Fruit fly (Drosophila melanogaster) whole organism, embryonic: ENCODE results near the gene CG12016.

Source experiments
- Asciz ChIP-seq: fragments of 200-800 bp; sonication (Bioruptor generic); optimal IDR thresholded peaks from 2 replicates; lab custom pipeline; 2017; ENCODE audit warnings: missing biosample characterization, mild to moderate bottlenecking, missing genetic modification characterization, missing genetic modification reagents
- CG10147 ChIP-seq: fragments of 200-800 bp; sonication (Bioruptor generic); optimal IDR thresholded peaks from 2 replicates; lab custom pipeline; 2019; ENCODE audit warnings: missing biosample characterization, mild to moderate bottlenecking, missing genetic modification characterization, moderate library complexity
- CG10654 ChIP-seq: fragments of 200-800 bp; sonication (Bioruptor generic); optimal IDR thresholded peaks from 2 replicates; lab custom pipeline; 2016; ENCODE audit warnings: missing biosample characterization, missing genetic modification characterization
- CG12071 ChIP-seq: fragments of 200-800 bp; sonication (Bioruptor generic); optimal IDR thresholded peaks from 3 replicates; lab custom pipeline; 2018; ENCODE audit warnings: missing biosample characterization, mild to moderate bottlenecking, missing genetic modification characterization
- CG13123 ChIP-seq: fragments of 200-800 bp; sonication (Bioruptor generic); optimal IDR thresholded peaks from 2 replicates; lab custom pipeline; 2016; ENCODE audit warnings: missing biosample characterization, missing genetic modification characterization
- CG14860 ChIP-seq: fragments of 200-800 bp; sonication (Bioruptor generic); IDR thresholded peaks from 3 replicates; pipeline ENCODE4 v1.3.6; 2022; ENCODE audit warnings: missing biosample characterization, missing genetic modification characterization; ENCODE audit not compliant: partially characterized antibody
- CG15073 ChIP-seq: fragments of 200-800 bp; sonication (Bioruptor generic); optimal IDR thresholded peaks from 2 replicates; lab custom pipeline; 2016; ENCODE audit warnings: missing biosample characterization, missing genetic modification characterization
- CG17829 ChIP-seq: fragments of 200-800 bp; optimal IDR thresholded peaks from 2 replicates; lab custom pipeline; 2019; ENCODE audit warnings: missing biosample characterization, mild to moderate bottlenecking, missing genetic modification characterization, moderate library complexity
- CG2199 ChIP-seq: fragments of 200-800 bp; sonication (Bioruptor generic); IDR thresholded peaks from 3 replicates; pipeline ENCODE4 v1.3.6; 2022; ENCODE audit warnings: missing biosample characterization, missing genetic modification characterization
- CG2712 ChIP-seq: fragments of 200-800 bp; optimal IDR thresholded peaks from 3 replicates; lab custom pipeline; 2019; ENCODE audit warnings: missing biosample characterization, mild to moderate bottlenecking, missing genetic modification characterization, moderate library complexity
- CG32532 ChIP-seq: fragments of 200-800 bp; sonication (Bioruptor generic); IDR thresholded peaks from 2 replicates; pipeline ENCODE4 v1.3.6; 2022; ENCODE audit warnings: missing biosample characterization, missing genetic modification characterization
- CG5180 ChIP-seq: fragments of 200-800 bp; sonication (Bioruptor generic); optimal IDR thresholded peaks from 3 replicates; lab custom pipeline; 2017; ENCODE audit warnings: missing biosample characterization, missing genetic modification characterization, mild to moderate bottlenecking, moderate library complexity, missing genetic modification reagents
- CG6683 ChIP-seq: fragments of 200-800 bp; sonication (Bioruptor generic); optimal IDR thresholded peaks from 2 replicates; lab custom pipeline; 2017; ENCODE audit warnings: missing biosample characterization, mild to moderate bottlenecking, missing genetic modification characterization, missing genetic modification reagents
- CG8281 ChIP-seq: fragments of 200-800 bp; sonication (Bioruptor generic); optimal IDR thresholded peaks from 2 replicates; lab custom pipeline; 2018; ENCODE audit warnings: missing biosample characterization, mild to moderate bottlenecking, missing genetic modification characterization, moderate library complexity
- CG8478 ChIP-seq: fragments of >200 bp; optimal IDR thresholded peaks from 2 replicates; lab custom pipeline; 2018
- CG9727 ChIP-seq: fragments of 200-800 bp; sonication (Bioruptor generic); optimal IDR thresholded peaks from 3 replicates; lab custom pipeline; 2017; ENCODE audit warnings: missing biosample characterization, mild to moderate bottlenecking, missing genetic modification characterization
- Dbx ChIP-seq: fragments of 200-800 bp; sonication (Bioruptor generic); IDR thresholded peaks from 3 replicates; pipeline ENCODE4 v1.3.6; 2022; ENCODE audit warnings: missing biosample characterization, missing genetic modification characterization
- Eip74EF ChIP-seq, 2 experiments: fragments of 200-800 bp in 1 of 2; fragments of >200 bp in 1 of 2; sonication (Bioruptor generic) in 1 of 2; optimal IDR thresholded peaks; 2 replicates each; lab custom pipeline; 2017 to 2019; ENCODE audit warnings: missing biosample characterization in 2 of 2, missing genetic modification characterization in 2 of 2, mild to moderate bottlenecking in 1 of 2, moderate library complexity in 1 of 2
- Ets97D ChIP-seq: fragments of 200-800 bp; sonication (Bioruptor generic); optimal IDR thresholded peaks from 3 replicates; lab custom pipeline; 2016; ENCODE audit warnings: missing biosample characterization, missing genetic modification characterization
- Hr39 ChIP-seq: fragments of >200 bp; optimal IDR thresholded peaks from 2 replicates; lab custom pipeline; 2017
- Jarid2 ChIP-seq: fragments of 200-800 bp; sonication (Bioruptor generic); optimal IDR thresholded peaks from 3 replicates; lab custom pipeline; 2017; ENCODE audit warnings: mild to moderate bottlenecking, missing biosample characterization, missing genetic modification reagents, missing genetic modification characterization
- Neu2 ChIP-seq: fragments of 200-800 bp; sonication (Bioruptor generic); optimal IDR thresholded peaks from 3 replicates; lab custom pipeline; 2016; ENCODE audit warnings: missing biosample characterization, missing genetic modification characterization, borderline replicate concordance
- Ptx1 ChIP-seq: fragments of 200-800 bp; sonication (Bioruptor generic); IDR thresholded peaks from 2 replicates; pipeline ENCODE4 v1.3.6; 2022; ENCODE audit warnings: missing biosample characterization, missing genetic modification characterization
- Rfx ChIP-seq: fragments of 200-800 bp; sonication (Bioruptor generic); IDR thresholded peaks from 2 replicates; pipeline ENCODE4 v1.3.6; 2022; ENCODE audit warnings: missing biosample characterization, missing genetic modification characterization
- Side ChIP-seq: fragments of 200-800 bp; sonication (Bioruptor generic); optimal IDR thresholded peaks from 2 replicates; lab custom pipeline; 2016; ENCODE audit warnings: missing biosample characterization, missing genetic modification characterization
- Six4 ChIP-seq: fragments of 200-800 bp; sonication (Bioruptor generic); optimal IDR thresholded peaks from 2 replicates; lab custom pipeline; 2016; ENCODE audit warnings: missing biosample characterization, missing genetic modification characterization
- Spps ChIP-seq: fragments of 200-800 bp; sonication (Bioruptor generic); optimal IDR thresholded peaks from 2 replicates; lab custom pipeline; 2018; ENCODE audit warnings: missing biosample characterization, mild to moderate bottlenecking, missing genetic modification characterization
- Sry-β ChIP-seq: fragments of 200-800 bp; sonication (Bioruptor generic); optimal IDR thresholded peaks from 2 replicates; lab custom pipeline; 2018; ENCODE audit warnings: missing biosample characterization, mild to moderate bottlenecking, missing genetic modification characterization, moderate library complexity
- Stat92E ChIP-seq, 3 experiments: fragments of >200 bp in 2 of 3; fragments of 200-800 bp in 1 of 3; sonication (Bioruptor generic) in 1 of 3; optimal IDR thresholded peaks; 2 replicates each; lab custom pipeline; 2017 to 2019; ENCODE audit warnings: missing biosample characterization in 3 of 3, missing genetic modification characterization in 3 of 3, mild to moderate bottlenecking in 1 of 3, moderate library complexity in 1 of 3
- Taf1 ChIP-seq: fragments of 200-800 bp; sonication (Bioruptor generic); IDR thresholded peaks from 2 replicates; pipeline ENCODE4 v1.3.6; 2022; ENCODE audit warnings: missing biosample characterization, missing genetic modification characterization
- Xbp1 ChIP-seq: fragments of 200-800 bp; sonication (Bioruptor generic); optimal IDR thresholded peaks from 3 replicates; lab custom pipeline; 2016; ENCODE audit warnings: missing biosample characterization, mild to moderate bottlenecking, missing genetic modification characterization
- ase ChIP-seq: fragments of 200-800 bp; sonication (Bioruptor generic); IDR thresholded peaks from 3 replicates; pipeline ENCODE4 v1.3.6; 2022; ENCODE audit warnings: missing biosample characterization, missing genetic modification characterization
- bcd ChIP-seq: fragments of 200-800 bp; sonication (Bioruptor generic); optimal IDR thresholded peaks from 2 replicates; lab custom pipeline; 2017; ENCODE audit warnings: missing biosample characterization, mild to moderate bottlenecking, missing genetic modification characterization
- bigmax ChIP-seq: fragments of 200-800 bp; sonication (Bioruptor generic); optimal IDR thresholded peaks from 2 replicates; lab custom pipeline; 2018; ENCODE audit warnings: missing biosample characterization, mild to moderate bottlenecking, missing genetic modification characterization
- br ChIP-seq: fragments of >200 bp; optimal IDR thresholded peaks from 2 replicates; lab custom pipeline; 2017
- cwo ChIP-seq: fragments of 200-800 bp; sonication (Bioruptor generic); optimal IDR thresholded peaks from 3 replicates; lab custom pipeline; 2017; ENCODE audit warnings: missing biosample characterization, missing genetic modification characterization, mild to moderate bottlenecking, moderate library complexity, missing genetic modification reagents
- dimm ChIP-seq: fragments of 200-800 bp; sonication (Bioruptor generic); IDR thresholded peaks from 2 replicates; pipeline ENCODE4 v1.3.6; 2022; ENCODE audit warnings: missing biosample characterization, missing genetic modification characterization
- disco-r ChIP-seq: fragments of 200-800 bp; sonication (Bioruptor generic); optimal IDR thresholded peaks from 2 replicates; lab custom pipeline; 2016; ENCODE audit warnings: missing biosample characterization, missing genetic modification characterization
- dmrt99B ChIP-seq: fragments of 200-800 bp; sonication (Bioruptor generic); optimal IDR thresholded peaks from 2 replicates; lab custom pipeline; 2018; ENCODE audit warnings: missing biosample characterization, mild to moderate bottlenecking, missing genetic modification characterization, moderate library complexity
- lov ChIP-seq, 2 experiments: fragments of 200-800 bp in 1 of 2; fragments of >200 bp in 1 of 2; sonication (Bioruptor generic) in 1 of 2; IDR thresholded peaks in 1 of 2; optimal IDR thresholded peaks in 1 of 2; 2 replicates in 1 of 2; 3 replicates in 1 of 2; pipeline versions ENCODE4 v1.3.6 to Lab custom; 2017 to 2022; ENCODE audit warnings: missing biosample characterization in 1 of 2, missing genetic modification characterization in 1 of 2
- nmo ChIP-seq: fragments of 200-800 bp; sonication (Bioruptor generic); optimal IDR thresholded peaks from 2 replicates; lab custom pipeline; 2018; ENCODE audit warnings: missing biosample characterization, mild to moderate bottlenecking, missing genetic modification characterization, moderate library complexity
- pros ChIP-seq: fragments of 200-800 bp; sonication (Bioruptor generic); optimal IDR thresholded peaks from 3 replicates; lab custom pipeline; 2019; ENCODE audit warnings: missing biosample characterization, mild to moderate bottlenecking, missing genetic modification characterization, moderate library complexity
- row ChIP-seq: fragments of 200-800 bp; sonication (Bioruptor generic); IDR thresholded peaks from 3 replicates; pipeline ENCODE4 v1.3.6; 2022; ENCODE audit warnings: missing biosample characterization, missing genetic modification characterization
- sc ChIP-seq, 3 experiments: fragments of >200 bp in 2 of 3; fragments of 200-800 bp in 1 of 3; sonication (Bioruptor generic) in 1 of 3; optimal IDR thresholded peaks; 2 replicates in 2 of 3; 3 replicates in 1 of 3; lab custom pipeline; 2017; ENCODE audit warnings: mild to moderate bottlenecking in 1 of 3, missing biosample characterization in 1 of 3, missing genetic modification characterization in 1 of 3, missing genetic modification reagents in 1 of 3
- stwl ChIP-seq: fragments of 200-800 bp; sonication (Bioruptor generic); optimal IDR thresholded peaks from 3 replicates; lab custom pipeline; 2018; ENCODE audit warnings: missing biosample characterization, mild to moderate bottlenecking, missing genetic modification characterization, moderate library complexity
- tin ChIP-seq: fragments of 200-800 bp; sonication (Bioruptor generic); optimal IDR thresholded peaks from 3 replicates; lab custom pipeline; 2016; ENCODE audit warnings: missing biosample characterization, missing genetic modification characterization
- vnd ChIP-seq: fragments of 200-800 bp; sonication (Bioruptor generic); IDR thresholded peaks from 3 replicates; pipeline ENCODE4 v1.3.6; 2022; ENCODE audit warnings: missing biosample characterization, missing genetic modification characterization; ENCODE audit not compliant: partially characterized antibody

Gene CG12016

dm6 chr3L:3303534-3304459 lies 15.6 kb upstream of the CG12016 start, which contains the start of gene ZnT63C (continued):
- TF ChIP-seq CG5180 (GFP tag; lab: Kevin White, UChicago) (no peak), CG12071 (peak; percentile 4), Neu2 (no peak), tin (GFP tag; lab: Kevin White, UChicago) (no peak), ase (no peak), pros (peak; percentile 1), CG13123 (no peak), dimm (GFP tag; lab: Robert Waterston, UW) (no peak), Six4 (GFP tag; lab: Kevin White, UChicago) (no peak), Ets97D (GFP tag; lab: Kevin White, UChicago) (peak; percentile 7), CG9727 (no peak), row (GFP tag; lab: Robert Waterston, UW) (peak; percentile 33; the same call in 2 of the 3 replicates), Ptx1 (GFP tag; lab: Robert Waterston, UW) (no peak), CG32532 (no peak), bigmax (no peak), CG8281 (tag; lab: Kevin White, UChicago) (no peak), bcd (GFP tag; lab: Kevin White, UChicago) (no peak), Asciz (GFP tag; lab: Kevin White, UChicago) (no peak), Rfx (GFP tag; lab: Robert Waterston, UW) (no peak), dmrt99B (no peak), stwl (peak; percentile 76), disco-r (GFP tag; lab: Kevin White, UChicago) (no peak), nmo (GFP tag; lab: Kevin White, UChicago) (peak; percentile 34), Sry-β (GFP tag; lab: Kevin White, UChicago) (no peak), CG2199 (GFP tag; lab: Robert Waterston, UW) (peak; percentile 49; the same call in 1 of the 3 replicates), Side (GFP tag; lab: Kevin White, UChicago) (no peak), CG10147 (GFP tag; lab: Kevin White, UChicago) (no peak), Eip74EF (GFP tag; optimal IDR thresholded peaks at IDR 0.05; lab: Kevin White, UChicago) (no peak), CG14860 (GFP tag; lab: Robert Waterston, UW) (peak; percentile 88), Dbx (peak; percentile 38; the same call in 1 of the 3 replicates), sc (optimal IDR thresholded peaks at IDR 0.05; lab: Kevin White, UChicago) (no peak), sc (GFP tag; optimal IDR thresholded peaks at IDR 0.05; lab: Kevin White, UChicago) (no peak), CG6683 (GFP tag; lab: Kevin White, UChicago) (no peak), Spps (no peak), Xbp1 (no peak), lov (optimal IDR thresholded peaks at IDR 0.05; lab: Kevin White, UChicago) (no peak), lov (GFP tag; IDR thresholded peaks at IDR 0.05; lab: Robert Waterston, UW) (no peak), br (lab: Kevin White, UChicago) (no peak), CG2712 (tag; lab: Kevin White, UChicago) (peak; percentile 100), Taf1 (no peak), CG8478 (lab: Kevin White, UChicago) (peak; percentile 20), CG10654 (GFP tag; lab: Kevin White, UChicago) (no peak), CG15073 (no peak), vnd (peak; percentile 79), Hr39 (lab: Kevin White, UChicago) (no peak), cwo (peak; percentile 51), Stat92E (GFP tag; optimal IDR thresholded peaks at IDR 0.05; lab: Kevin White, UChicago) (peak in 1 of 3 experiments; percentile 51), Jarid2 (GFP tag; lab: Kevin White, UChicago) (peak; percentile 81), CG17829 (no peak)
